Fruit fly (Drosophila melanogaster): Measurements from ENCODE around the gene CG14285.

Gene CG14285

dm6 chr3R:18985114-18985785, 39.6 kb upstream of the CG14285 start (continued):
- no peak for TF ChIP-seq pan (optimal IDR thresholded peaks at IDR 0.05)
- peak in 1 of 2 experiments; percentile 26 for TF ChIP-seq pan (GFP tag; optimal IDR thresholded peaks at IDR 0.05 in 1 of 2, IDR thresholded peaks at IDR 0.05 in 1 of 2)
- TF ChIP-seq tio (GFP tag; optimal IDR thresholded peaks at IDR 0.05) = no peak
- TF ChIP-seq bigmax (GFP tag; optimal IDR thresholded peaks at IDR 0.05) = no peak
- TF ChIP-seq CG10959 (GFP tag; IDR thresholded peaks at IDR 0.05) = no peak
- peak; percentile 12 for TF ChIP-seq scrt (GFP tag; optimal IDR thresholded peaks at IDR 0.05)
- no peak for TF ChIP-seq sisA (GFP tag; IDR thresholded peaks at IDR 0.05)
- no peak for TF ChIP-seq Gug (GFP tag; IDR thresholded peaks at IDR 0.05)
- 0 out of 2 replicates have a peak, but pooled peaks have one; percentile 23 for TF ChIP-seq Ptx1 (GFP tag; IDR thresholded peaks at IDR 0.05)
- no peak for TF ChIP-seq Ssrp (tag; optimal IDR thresholded peaks at IDR 0.05)
- TF ChIP-seq yki (optimal IDR thresholded peaks at IDR 0.05) = no peak
- peak; percentile 16; the same call in 1 of the 2 replicates for TF ChIP-seq lmd (GFP tag; IDR thresholded peaks at IDR 0.05)
- no peak for TF ChIP-seq pb (GFP tag; optimal IDR thresholded peaks at IDR 0.05)
- peak; percentile 30; the same call in 1 of the 2 replicates for TF ChIP-seq CG11247 (GFP tag; IDR thresholded peaks at IDR 0.05)
- peak; percentile 46 for TF ChIP-seq lilli (GFP tag; optimal IDR thresholded peaks at IDR 0.05)
- no peak for TF ChIP-seq sna (GFP tag; IDR thresholded peaks at IDR 0.05; ENCODE audit: partially characterized antibody)
- TF ChIP-seq CG17568 (GFP tag; optimal IDR thresholded peaks at IDR 0.05) = no peak
- TF ChIP-seq CG32532 (GFP tag; IDR thresholded peaks at IDR 0.05) = no peak; the same call in none of the 2 replicates
- TF ChIP-seq CG13894 (tag; optimal IDR thresholded peaks at IDR 0.05) = peak; percentile 20
- no peak for TF ChIP-seq lola (GFP tag; optimal IDR thresholded peaks at IDR 0.05)
- no peak for TF ChIP-seq CG5245 (GFP tag; optimal IDR thresholded peaks at IDR 0.05)
- TF ChIP-seq Sin3A (optimal IDR thresholded peaks at IDR 0.05) = no peak
- no peak for TF ChIP-seq CG30020 (tag; optimal IDR thresholded peaks at IDR 0.05)
- no peak for TF ChIP-seq crol (GFP tag; IDR thresholded peaks at IDR 0.05)
- no peak for TF ChIP-seq Abd-B (GFP tag; optimal IDR thresholded peaks at IDR 0.05)
- no peak for TF ChIP-seq NC2β (GFP tag; optimal IDR thresholded peaks at IDR 0.05)
- peak; percentile 68 for TF ChIP-seq GATAe (GFP tag; conservative IDR thresholded peaks at IDR 0.05)
- TF ChIP-seq CG10543 (GFP tag; optimal IDR thresholded peaks at IDR 0.05) = no peak
- TF ChIP-seq repo (GFP tag; optimal IDR thresholded peaks at IDR 0.05) = no peak
- no peak for TF ChIP-seq Nf-YB (GFP tag; optimal IDR thresholded peaks at IDR 0.05)
- TF ChIP-seq CG9797 (GFP tag; optimal IDR thresholded peaks at IDR 0.05) = no peak
- TF ChIP-seq da (GFP tag; optimal IDR thresholded peaks at IDR 0.05) = no peak
- no peak for TF ChIP-seq MESR4 (GFP tag; optimal IDR thresholded peaks at IDR 0.05)
- no peak for TF ChIP-seq D (optimal IDR thresholded peaks at IDR 0.05)
- TF ChIP-seq D (GFP tag; optimal IDR thresholded peaks at IDR 0.05) = no peak
- no peak for TF ChIP-seq CG16813 (GFP tag; IDR thresholded peaks at IDR 0.05; ENCODE audit: partially characterized antibody)
- TF ChIP-seq Awh (GFP tag; IDR thresholded peaks at IDR 0.05) = no peak
- TF ChIP-seq CG4854 (GFP tag; optimal IDR thresholded peaks at IDR 0.05) = no peak
- TF ChIP-seq chn (GFP tag; optimal IDR thresholded peaks at IDR 0.05) = no peak
- no peak for TF ChIP-seq CG9437 (GFP tag; optimal IDR thresholded peaks at IDR 0.05)
- TF ChIP-seq Ravus (GFP tag; IDR thresholded peaks at IDR 0.05) = no peak
- no peak for TF ChIP-seq ems (GFP tag; optimal IDR thresholded peaks at IDR 0.05)
- no peak for TF ChIP-seq CG12219 (GFP tag; optimal IDR thresholded peaks at IDR 0.05)
- no peak for TF ChIP-seq gfzf (GFP tag; optimal IDR thresholded peaks at IDR 0.05)
- TF ChIP-seq CG4707 (GFP tag; optimal IDR thresholded peaks at IDR 0.05) = no peak
- TF ChIP-seq CG6854 (GFP tag; optimal IDR thresholded peaks at IDR 0.05) = peak; percentile 21
- TF ChIP-seq ase (GFP tag; IDR thresholded peaks at IDR 0.05) = no peak
- TF ChIP-seq CG15696 (tag; optimal IDR thresholded peaks at IDR 0.05) = no peak
- no peak for TF ChIP-seq gcm (GFP tag; optimal IDR thresholded peaks at IDR 0.05)
- TF ChIP-seq CG34376 (GFP tag; optimal IDR thresholded peaks at IDR 0.05) = peak; percentile 15
- no peak for TF ChIP-seq CG3065 (GFP tag; optimal IDR thresholded peaks at IDR 0.05)

Measured in whole organism, embryonic.